Fruit fly (Drosophila melanogaster): ENCODE data around the gene CG8173.

- TF ChIP-seq CG8478 (optimal IDR thresholded peaks at IDR 0.05) = no peak
- TF ChIP-seq CTCF (optimal IDR thresholded peaks at IDR 0.05) = no peak
Observed at dm6 chrX:17692729-17693128, 16.7 kb downstream of the CG8173 start.

All from S2 (cell line).